Worm (Caenorhabditis elegans) whole organism, L1 larva: ENCODE data around the gene F49H6.15.

Source experiments
- ama-1 ChIP-seq: fragments of 150-350 bp; optimal IDR thresholded peaks from 2 replicates; lab custom pipeline; 2014
- dpl-1 ChIP-seq, 3 experiments: fragments of 150-350 bp in 2 of 3; sonication (generic microtip) in 1 of 3; optimal IDR thresholded peaks; 2 replicates each; lab custom pipeline; 2014 to 2017; ENCODE audit warnings: missing biosample characterization in 3 of 3, missing genetic modification characterization in 3 of 3, missing genetic modification reagents in 3 of 3
- lin-14 ChIP-seq: fragments of 200-800 bp; sonication (Bioruptor generic); optimal IDR thresholded peaks from 2 replicates; lab custom pipeline; 2018; ENCODE audit warnings: mild to moderate bottlenecking, missing genetic modification characterization, moderate library complexity, missing compliant biosample characterization
- nhr-11 ChIP-seq: fragments of 150-350 bp; optimal IDR thresholded peaks from 2 replicates; lab custom pipeline; 2014; ENCODE audit warnings: missing biosample characterization, missing genetic modification characterization
- nhr-20 ChIP-seq: sonication (generic microtip); optimal IDR thresholded peaks from 2 replicates; lab custom pipeline; 2016; ENCODE audit warnings: mild to moderate bottlenecking, missing genetic modification characterization, missing compliant biosample characterization

DNA sequence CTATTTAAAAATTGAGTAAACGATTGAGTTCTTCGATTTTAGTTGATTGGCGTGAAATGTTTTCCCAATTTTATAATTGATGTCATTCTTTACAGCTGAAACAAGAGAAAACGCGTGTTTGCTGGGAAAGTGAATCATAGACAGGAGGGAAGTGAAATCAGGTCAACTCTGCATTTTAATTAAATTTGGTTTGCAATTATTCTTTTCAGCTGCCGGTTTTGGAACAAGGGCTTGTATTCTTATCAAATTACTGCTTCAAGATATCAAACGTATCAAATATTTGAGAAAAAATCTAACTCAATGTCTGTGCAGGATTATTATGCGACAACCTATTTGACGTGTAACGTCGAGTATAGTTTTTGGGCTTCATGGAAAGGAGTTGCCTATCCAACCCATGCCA, 9.4 kb downstream of the F49H6.15 start, which contains the start of gene srh-97:
- TF ChIP-seq ama-1 (no peak), lin-14 (no peak), nhr-11 (tag; lab: Kevin White, UChicago) (no peak), dpl-1 (GFP tag; optimal IDR thresholded peaks at IDR 0.05; lab: Kevin White, UChicago) (no peak), nhr-20 (tag; lab: Kevin White, UChicago) (no peak)
